Worm (Caenorhabditis elegans): ENCODE results near the gene F47C12.7.
"Not testable (repeated sequence)": the region's sequence is repeated elsewhere in the genome, so short reads cannot be mapped to it uniquely, and the experiment has no call there.

F47C12.7 gene

DNA sequence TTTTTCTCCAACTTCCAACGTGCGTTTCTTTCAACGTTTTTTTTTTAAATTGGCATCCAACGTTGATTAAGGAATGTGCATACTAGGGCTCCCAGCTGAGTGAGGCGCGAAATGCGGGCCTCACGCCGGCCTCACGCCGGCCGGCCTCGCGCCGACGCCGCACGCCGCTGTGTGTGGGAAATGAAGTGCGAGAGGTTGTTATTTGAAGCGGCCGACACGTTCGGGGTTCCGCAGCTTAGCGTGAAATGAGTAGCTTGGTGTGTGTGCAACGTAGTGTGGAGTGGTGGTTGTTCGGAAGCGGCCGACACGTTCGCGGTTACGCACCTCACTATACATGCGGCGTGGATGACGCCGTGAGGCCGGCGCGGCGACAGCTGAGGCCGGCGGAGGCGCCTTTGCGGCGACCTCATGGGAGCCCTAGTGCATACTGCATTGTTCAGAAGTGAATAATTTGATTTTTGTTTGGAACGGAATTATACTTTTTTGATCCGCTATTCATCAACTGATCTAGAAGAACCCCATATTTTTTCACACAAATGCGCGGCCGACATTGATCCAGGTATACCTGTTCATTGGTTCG, 47.8 kb downstream of the F47C12.7 start:
- TF ChIP-seq Y48G9A.11 (GFP tag; IDR thresholded peaks at IDR 0.05), result 0 out of 2 replicates have a peak, but pooled peaks have one; percentile 6
- peak; percentile 48; the same call in 1 of the 2 replicates for TF ChIP-seq egl-43 (GFP tag; IDR thresholded peaks at IDR 0.05)
- TF ChIP-seq unc-62 (GFP tag; optimal IDR thresholded peaks at IDR 0.05 in 1 of 2), result peak in 1 of 2 experiments; percentile 52
- TF ChIP-seq unc-62 (tag; optimal IDR thresholded peaks at IDR 0.05), result not testable (repeated sequence)
- 0 out of 2 replicates have a peak, but pooled peaks have one; percentile 40 for TF ChIP-seq snpc-1.2 (GFP tag; IDR thresholded peaks at IDR 0.05)
- peak; percentile 92 for TF ChIP-seq set-16 (GFP tag; IDR thresholded peaks at IDR 0.05)

Measured in whole organism, L4 larva.